Worm (Caenorhabditis elegans): ENCODE data around the gene Y17G9B.8.

Y17G9B.8 gene

ce11 chrIV:4748408-4749105 lies 10.1 kb downstream of the Y17G9B.8 start, which contains the start of gene cyc-2.1 (continued):
- TF ChIP-seq snpc-4 (GFP tag; optimal IDR thresholded peaks at IDR 0.05): peak; percentile 30
- TF ChIP-seq snpc-4 (tag; optimal IDR thresholded peaks at IDR 0.05): peak in 3 of 4 experiments; percentile 43 to 73 (median 59)
- 0 out of 2 replicates have a peak, but pooled peaks have one; percentile 19 for TF ChIP-seq nfya-2 (GFP tag; IDR thresholded peaks at IDR 0.05)
- no peak for TF ChIP-seq ama-1 (optimal IDR thresholded peaks at IDR 0.05)
- TF ChIP-seq ama-1 (GFP tag; optimal IDR thresholded peaks at IDR 0.05): peak; percentile 34 to 66
- no peak for TF ChIP-seq lag-1 (GFP tag; IDR thresholded peaks at IDR 0.05)
- peak; percentile 82 for TF ChIP-seq Y53G8AR.9 (GFP tag; conservative IDR thresholded peaks at IDR 0.05)
- peak; percentile 45 for TF ChIP-seq K12H6.12 (tag; optimal IDR thresholded peaks at IDR 0.05)
- TF ChIP-seq F57A8.1 (GFP tag; optimal IDR thresholded peaks at IDR 0.05): no peak
- TF ChIP-seq ceh-27 (GFP tag; optimal IDR thresholded peaks at IDR 0.05): peak; percentile 20
- no peak for TF ChIP-seq dpl-1 (GFP tag; optimal IDR thresholded peaks at IDR 0.05)
- no peak for TF ChIP-seq T07F8.4 (tag; optimal IDR thresholded peaks at IDR 0.05)
- 0 out of 2 replicates have a peak, but pooled peaks have one; percentile 4 for TF ChIP-seq egl-18 (GFP tag; IDR thresholded peaks at IDR 0.05)
- TF ChIP-seq ztf-6 (GFP tag; IDR thresholded peaks at IDR 0.05): 0 out of 2 replicates have a peak, but pooled peaks have one; percentile 44
- TF ChIP-seq athp-1 (tag; optimal IDR thresholded peaks at IDR 0.05): peak; percentile 70
- peak; percentile 61; the same call in 1 of the 2 replicates for TF ChIP-seq rcor-1 (GFP tag; IDR thresholded peaks at IDR 0.05)
- peak; percentile 59 for TF ChIP-seq tbp1 (GFP tag; optimal IDR thresholded peaks at IDR 0.05)
- no peak for TF ChIP-seq zim-3 (tag; optimal IDR thresholded peaks at IDR 0.05)
- no peak for TF ChIP-seq hmg-20 (GFP tag; IDR thresholded peaks at IDR 0.05)
- no peak for TF ChIP-seq Y67H2A.10 (GFP tag; conservative IDR thresholded peaks at IDR 0.05)
- TF ChIP-seq fkh-3 (tag; optimal IDR thresholded peaks at IDR 0.05): no peak
- TF ChIP-seq mes-4 (tag; optimal IDR thresholded peaks at IDR 0.05): peak; percentile 6
- no peak for TF ChIP-seq sptf-2 (GFP tag; optimal IDR thresholded peaks at IDR 0.05)
- TF ChIP-seq efl-1 (GFP tag; optimal IDR thresholded peaks at IDR 0.05): peak; percentile 5
- no peak for TF ChIP-seq dpff-1 (tag; optimal IDR thresholded peaks at IDR 0.05)
- no peak for TF ChIP-seq egrh-3 (GFP tag; IDR thresholded peaks at IDR 0.05)
- TF ChIP-seq somi-1 (GFP tag; optimal IDR thresholded peaks at IDR 0.05): no peak
- TF ChIP-seq B0019.2 (GFP tag; conservative IDR thresholded peaks at IDR 0.05): no peak
- TF ChIP-seq bed-1 (GFP tag; IDR thresholded peaks at IDR 0.05): no peak
- peak in 1 of 3 experiments; percentile 51 for TF ChIP-seq lin-35 (GFP tag; optimal IDR thresholded peaks at IDR 0.05)
- peak; percentile 90 for TF ChIP-seq F49E8.2 (tag; optimal IDR thresholded peaks at IDR 0.05; ENCODE audit: insufficient read depth)

ce11 chrIV:4747553-4747952 lies 11.1 kb downstream of the Y17G9B.8 start, which contains the start of gene tctn-1:
tctn-1 (minus strand) TSS chrIV:4747832.
- TF ChIP-seq hmg-1.2 (GFP tag; IDR thresholded peaks at IDR 0.05) (peak; percentile 22; the same call in 1 of the 2 replicates), dpl-1 (GFP tag; optimal IDR thresholded peaks at IDR 0.05) (no peak), Y56A3A.18 (GFP tag; IDR thresholded peaks at IDR 0.05) (0 out of 2 replicates have a peak, but pooled peaks have one; percentile 38), fkh-3 (tag; optimal IDR thresholded peaks at IDR 0.05) (no peak), attf-6 (GFP tag; IDR thresholded peaks at IDR 0.05) (no peak), lir-1 (GFP tag; conservative IDR thresholded peaks at IDR 0.05) (no peak), madf-6 (GFP tag; IDR thresholded peaks at IDR 0.05) (peak; percentile 16; the same call in 1 of the 2 replicates), sptf-2 (GFP tag; optimal IDR thresholded peaks at IDR 0.05) (no peak), B0261.1 (tag; optimal IDR thresholded peaks at IDR 0.05) (no peak), mcd-1 (GFP tag; IDR thresholded peaks at IDR 0.05) (peak; percentile 23; the same call in 1 of the 2 replicates), Y95B8A.8 (GFP tag; IDR thresholded peaks at IDR 0.05) (0 out of 2 replicates have a peak, but pooled peaks have one; percentile 52), ama-1 (optimal IDR thresholded peaks at IDR 0.05) (peak; percentile 25), ama-1 (GFP tag; optimal IDR thresholded peaks at IDR 0.05) (peak in 1 of 2 experiments; percentile 51), repo-1 (tag; optimal IDR thresholded peaks at IDR 0.05) (peak; percentile 69), lin-40 (tag; optimal IDR thresholded peaks at IDR 0.05) (no peak), Y53G8AR.9 (GFP tag; conservative IDR thresholded peaks at IDR 0.05) (no peak), rpc-1 (optimal IDR thresholded peaks at IDR 0.05) (no peak), rpc-1 (tag; optimal IDR thresholded peaks at IDR 0.05) (no peak), Y79H2A.3 (GFP tag; conservative IDR thresholded peaks at IDR 0.05) (no peak), snpc-3.4 (tag; optimal IDR thresholded peaks at IDR 0.05) (peak; percentile 11), dox-1 (GFP tag; IDR thresholded peaks at IDR 0.05) (0 out of 2 replicates have a peak, but pooled peaks have one; percentile 14), sdz-38 (tag; optimal IDR thresholded peaks at IDR 0.05) (no peak), efl-1 (GFP tag; optimal IDR thresholded peaks at IDR 0.05) (no peak)

Measured in whole organism, young adult.